Fruit fly (Drosophila melanogaster) whole organism, wandering third instar larva: ENCODE results near the gene Cyp12a4.
A peak's percentile ranks its signal among the peaks of the same experiment; 100 is the strongest.

Source experiments
- Abd-B ChIP-seq: fragments of >200 bp; optimal IDR thresholded peaks from 2 replicates; lab custom pipeline; 2017; ENCODE audit warnings: missing biosample characterization, missing genetic modification characterization
- CG32264 ChIP-seq: fragments of 200-800 bp; sonication (Bioruptor generic); optimal IDR thresholded peaks from 2 replicates; lab custom pipeline; 2016; ENCODE audit warnings: missing biosample characterization, missing genetic modification characterization
- CG9705 ChIP-seq: fragments of 200-800 bp; sonication (Bioruptor generic); optimal IDR thresholded peaks from 2 replicates; lab custom pipeline; 2018; ENCODE audit warnings: missing biosample characterization, mild to moderate bottlenecking, missing genetic modification characterization
- CrebA ChIP-seq: fragments of 200-800 bp; sonication (Bioruptor generic); optimal IDR thresholded peaks from 2 replicates; lab custom pipeline; 2016; ENCODE audit warnings: missing biosample characterization, mild to moderate bottlenecking, missing genetic modification characterization, borderline replicate concordance
- Dfd ChIP-seq: fragments of >200 bp; optimal IDR thresholded peaks from 2 replicates; lab custom pipeline; 2017; ENCODE audit warnings: missing biosample characterization, missing genetic modification characterization
- Dif ChIP-seq: fragments of 200-275, 200-300 bp; sonication (Bioruptor generic); optimal IDR thresholded peaks from 2 replicates; lab custom pipeline; 2018; ENCODE audit warnings: missing biosample characterization, missing genetic modification characterization; ENCODE audit not compliant: partially characterized antibody
- GATAd ChIP-seq: sonication (Bioruptor generic); optimal IDR thresholded peaks from 2 replicates; lab custom pipeline; 2016; ENCODE audit warnings: missing biosample characterization, missing genetic modification characterization
- HLH106 ChIP-seq: fragments of 200-800 bp; optimal IDR thresholded peaks from 3 replicates; lab custom pipeline; 2019; ENCODE audit warnings: missing biosample characterization, mild to moderate bottlenecking, missing genetic modification characterization, moderate library complexity
- Hnf4 ChIP-seq: fragments of 200-800 bp; sonication (Bioruptor generic); optimal IDR thresholded peaks from 2 replicates; lab custom pipeline; 2016; ENCODE audit warnings: missing biosample characterization, mild to moderate bottlenecking, missing genetic modification characterization
- Hr78 ChIP-seq: fragments of >200 bp; optimal IDR thresholded peaks from 2 replicates; lab custom pipeline; 2017; ENCODE audit warnings: missing biosample characterization, missing genetic modification characterization
- Hr83 ChIP-seq: fragments of 200-300 bp; sonication (Bioruptor generic); optimal IDR thresholded peaks from 2 replicates; lab custom pipeline; 2016; ENCODE audit warnings: missing biosample characterization, mild to moderate bottlenecking, missing genetic modification characterization, moderate library complexity; ENCODE audit not compliant: poor library complexity, severe bottlenecking
- Jra ChIP-seq: sonication (Bioruptor generic); optimal IDR thresholded peaks from 2 replicates; lab custom pipeline; 2016; ENCODE audit warnings: missing biosample characterization, missing genetic modification characterization
- Mio ChIP-seq: sonication (Bioruptor generic); optimal IDR thresholded peaks from 2 replicates; lab custom pipeline; 2016; ENCODE audit warnings: missing biosample characterization, missing genetic modification characterization
- Myc ChIP-seq: fragments of >200 bp; optimal IDR thresholded peaks from 2 replicates; lab custom pipeline; 2017
- N ChIP-seq: fragments of >200 bp; optimal IDR thresholded peaks from 2 replicates; lab custom pipeline; 2018; ENCODE audit warnings: missing biosample characterization, missing external identifiers, missing genetic modification characterization
- OdsH ChIP-seq: fragments of 200-800 bp; sonication (Bioruptor generic); optimal IDR thresholded peaks from 2 replicates; lab custom pipeline; 2016; ENCODE audit warnings: missing biosample characterization, mild to moderate bottlenecking, missing genetic modification characterization
- Rel ChIP-seq, 2 experiments: fragments of 200-800 bp; sonication (Bioruptor generic) in 1 of 2; optimal IDR thresholded peaks; 2 replicates in 1 of 2; 3 replicates in 1 of 2; lab custom pipeline; 2016 to 2019; ENCODE audit warnings: mild to moderate bottlenecking in 2 of 2, missing biosample characterization in 2 of 2, missing genetic modification characterization in 2 of 2, moderate library complexity in 1 of 2
- Sp1 ChIP-seq: fragments of 200-800 bp; sonication (Bioruptor generic); optimal IDR thresholded peaks from 3 replicates; lab custom pipeline; 2019; ENCODE audit warnings: missing biosample characterization, mild to moderate bottlenecking, missing genetic modification characterization, moderate library complexity
- Vsx2 ChIP-seq: fragments of 200-300, 225-300 bp; sonication (Bioruptor generic); optimal IDR thresholded peaks from 2 replicates; lab custom pipeline; 2018; ENCODE audit warnings: missing biosample characterization, missing genetic modification characterization; ENCODE audit not compliant: partially characterized antibody
- br ChIP-seq: fragments of 200-800 bp; sonication (Bioruptor generic); optimal IDR thresholded peaks from 2 replicates; lab custom pipeline; 2016; ENCODE audit warnings: missing biosample characterization, missing genetic modification characterization
- brk ChIP-seq: fragments of 200-800 bp; sonication (Bioruptor generic); optimal IDR thresholded peaks from 2 replicates; lab custom pipeline; 2016; ENCODE audit warnings: missing biosample characterization, mild to moderate bottlenecking, missing genetic modification characterization
- dl ChIP-seq, 2 experiments: fragments of 175-275, 200-275 bp in 1 of 2; fragments of 200-275 bp in 1 of 2; sonication (Bioruptor generic); optimal IDR thresholded peaks; lab custom pipeline; 2018; ENCODE audit warnings: mild to moderate bottlenecking in 2 of 2, missing biosample characterization in 2 of 2, missing genetic modification characterization in 2 of 2, moderate library complexity in 2 of 2; ENCODE audit not compliant: partially characterized antibody in 2 of 2, insufficient read depth in 1 of 2
- dmrt93B ChIP-seq: fragments of 200-800 bp; sonication (Bioruptor generic); optimal IDR thresholded peaks from 2 replicates; lab custom pipeline; 2018; ENCODE audit warnings: missing biosample characterization, mild to moderate bottlenecking, missing genetic modification characterization
- dsf ChIP-seq: sonication (Bioruptor generic); optimal IDR thresholded peaks from 2 replicates; lab custom pipeline; 2016; ENCODE audit warnings: missing biosample characterization, missing genetic modification characterization, borderline replicate concordance
- ey ChIP-seq: fragments of 200-800 bp; sonication (Bioruptor generic); optimal IDR thresholded peaks from 2 replicates; lab custom pipeline; 2016; ENCODE audit warnings: missing biosample characterization, missing genetic modification characterization
- foxo ChIP-seq, 2 experiments: fragments of 200-800 bp; sonication (Bioruptor generic); optimal IDR thresholded peaks; 2 replicates in 1 of 2; 3 replicates in 1 of 2; lab custom pipeline; 2016 to 2017; ENCODE audit warnings: missing biosample characterization in 2 of 2, missing genetic modification characterization in 2 of 2
- fru ChIP-seq: fragments of 200-800 bp; sonication (Bioruptor generic); optimal IDR thresholded peaks from 3 replicates; lab custom pipeline; 2016; ENCODE audit warnings: missing biosample characterization, mild to moderate bottlenecking, missing genetic modification characterization
- h ChIP-seq: fragments of 200-800 bp; sonication (Bioruptor generic); optimal IDR thresholded peaks from 3 replicates; lab custom pipeline; 2016; ENCODE audit warnings: missing biosample characterization, mild to moderate bottlenecking, missing genetic modification characterization
- jim ChIP-seq: fragments of 175-275, 200-325 bp; sonication (Bioruptor generic); optimal IDR thresholded peaks from 2 replicates; lab custom pipeline; 2016; ENCODE audit warnings: missing biosample characterization, mild to moderate bottlenecking, missing genetic modification characterization
- lola ChIP-seq: fragments of >200 bp; optimal IDR thresholded peaks from 2 replicates; lab custom pipeline; 2017; ENCODE audit warnings: missing biosample characterization, missing genetic modification characterization
- pan ChIP-seq: fragments of >200 bp; optimal IDR thresholded peaks from 2 replicates; lab custom pipeline; 2017
- psq ChIP-seq: fragments of 200-800 bp; sonication (Bioruptor generic); optimal IDR thresholded peaks from 3 replicates; lab custom pipeline; 2017; ENCODE audit warnings: missing biosample characterization, mild to moderate bottlenecking, missing genetic modification characterization, moderate library complexity
- rgr ChIP-seq: fragments of 200-800 bp; sonication (Bioruptor generic); optimal IDR thresholded peaks from 3 replicates; lab custom pipeline; 2016; ENCODE audit warnings: missing biosample characterization, mild to moderate bottlenecking, missing genetic modification characterization
- sage ChIP-seq: fragments of 200-800 bp; sonication (Bioruptor generic); optimal IDR thresholded peaks from 2 replicates; lab custom pipeline; 2016; ENCODE audit warnings: missing biosample characterization, mild to moderate bottlenecking, missing genetic modification characterization
- sv ChIP-seq: fragments of 200-800 bp; sonication (Bioruptor generic); optimal IDR thresholded peaks from 3 replicates; lab custom pipeline; 2016; ENCODE audit warnings: missing biosample characterization, missing genetic modification characterization
- tai ChIP-seq: sonication (Bioruptor generic); optimal IDR thresholded peaks from 2 replicates; lab custom pipeline; 2016; ENCODE audit warnings: missing biosample characterization, missing genetic modification characterization
- woc ChIP-seq: sonication (Bioruptor generic); optimal IDR thresholded peaks from 2 replicates; lab custom pipeline; 2016; ENCODE audit warnings: missing biosample characterization, mild to moderate bottlenecking, missing genetic modification characterization

The Cyp12a4 gene

dm6 chr3R:19181214-19181613 lies 46.3 kb downstream of the Cyp12a4 start:
- no peak for TF ChIP-seq sage (GFP tag; lab: Kevin White, UChicago)
- TF ChIP-seq Abd-B = no peak
- peak; percentile 61 for TF ChIP-seq ey
- TF ChIP-seq OdsH (GFP tag; lab: Kevin White, UChicago) = peak; percentile 73
- peak; percentile 5 for TF ChIP-seq brk (GFP tag; lab: Kevin White, UChicago)
- no peak for TF ChIP-seq Jra
- no peak for TF ChIP-seq Hr78 (GFP tag; lab: Kevin White, UChicago)
- TF ChIP-seq pan (lab: Kevin White, UChicago) = no peak
- peak; percentile 68 for TF ChIP-seq HLH106 (tag; lab: Kevin White, UChicago)
- TF ChIP-seq CrebA (GFP tag; lab: Kevin White, UChicago) = no peak
- TF ChIP-seq Myc (lab: Kevin White, UChicago) = no peak
- TF ChIP-seq Sp1 (GFP tag; lab: Kevin White, UChicago) = peak; percentile 68
- TF ChIP-seq CG32264 (GFP tag; lab: Kevin White, UChicago) = no peak
- TF ChIP-seq dl (GFP tag; optimal IDR thresholded peaks at IDR 0.05; lab: Kevin White, UChicago; ENCODE audit: insufficient read depth in 1 of 2, partially characterized antibody in 2 of 2) = no peak
- peak; percentile 62 for TF ChIP-seq rgr (GFP tag; lab: Kevin White, UChicago)
- no peak for TF ChIP-seq dsf
- TF ChIP-seq br (GFP tag; lab: Kevin White, UChicago) = peak; percentile 56
- TF ChIP-seq woc (GFP tag; lab: Kevin White, UChicago) = peak; percentile 42
- TF ChIP-seq lola (GFP tag; lab: Kevin White, UChicago) = no peak
- TF ChIP-seq fru (GFP tag; lab: Kevin White, UChicago) = peak; percentile 68
- TF ChIP-seq psq (GFP tag; lab: Kevin White, UChicago) = no peak
- TF ChIP-seq sv (GFP tag; lab: Kevin White, UChicago) = no peak
- peak; percentile 25 for TF ChIP-seq tai (GFP tag; lab: Kevin White, UChicago)
- no peak for TF ChIP-seq Dfd (GFP tag; lab: Kevin White, UChicago)
- no peak for TF ChIP-seq Mio (GFP tag; lab: Kevin White, UChicago)
- TF ChIP-seq CG9705 = peak; percentile 18
- no peak for TF ChIP-seq Dif (GFP tag; lab: Kevin White, UChicago)
- no peak for TF ChIP-seq GATAd (GFP tag; lab: Kevin White, UChicago)
- no peak for TF ChIP-seq Hr83
- peak in 1 of 2 experiments; percentile 70 for TF ChIP-seq foxo (GFP tag; optimal IDR thresholded peaks at IDR 0.05; lab: Kevin White, UChicago)
- TF ChIP-seq Hnf4 = peak; percentile 14
- TF ChIP-seq Vsx2 = no peak
- no peak for TF ChIP-seq Rel (GFP tag; optimal IDR thresholded peaks at IDR 0.05; lab: Kevin White, UChicago)
- no peak for TF ChIP-seq Rel (tag; optimal IDR thresholded peaks at IDR 0.05; lab: Kevin White, UChicago)
- TF ChIP-seq h (GFP tag; lab: Kevin White, UChicago) = peak; percentile 84
- TF ChIP-seq N (GFP tag; lab: Kevin White, UChicago) = no peak
- TF ChIP-seq dmrt93B (GFP tag; lab: Kevin White, UChicago) = peak; percentile 58
- TF ChIP-seq jim (GFP tag; lab: Kevin White, UChicago) = no peak
- TF ChIP-seq, all 38 proteins: peak for 15

- TF ChIP-seq Jra (no peak), fru (GFP tag; lab: Kevin White, UChicago) (no peak), br (GFP tag; lab: Kevin White, UChicago) (no peak), Rel (GFP tag; optimal IDR thresholded peaks at IDR 0.05; lab: Kevin White, UChicago) (no peak), Rel (tag; optimal IDR thresholded peaks at IDR 0.05; lab: Kevin White, UChicago) (no peak), GATAd (GFP tag; lab: Kevin White, UChicago) (no peak), dmrt93B (GFP tag; lab: Kevin White, UChicago) (no peak), Dfd (GFP tag; lab: Kevin White, UChicago) (no peak), ey (no peak)
Observed at dm6 chr3R:19182848-19183247, 47.9 kb downstream of the Cyp12a4 start.
